Fruit fly (Drosophila melanogaster) whole organism, embryonic: ENCODE measurements around the gene fmt.
A peak's percentile ranks its signal among the peaks of the same experiment; 100 is the strongest.

ENCODE experiments used
- Asciz ChIP-seq: fragments of 200-800 bp; sonication (Bioruptor generic); optimal IDR thresholded peaks from 2 replicates; lab custom pipeline; 2017; ENCODE audit warnings: missing biosample characterization, mild to moderate bottlenecking, missing genetic modification characterization, missing genetic modification reagents
- Atf3 ChIP-seq: fragments of 200-800 bp; sonication (Bioruptor generic); optimal IDR thresholded peaks from 3 replicates; lab custom pipeline; 2016; ENCODE audit warnings: missing biosample characterization, missing genetic modification characterization
- Bgb ChIP-seq: fragments of 200-800 bp; sonication (Bioruptor generic); IDR thresholded peaks from 2 replicates; pipeline ENCODE4 v1.3.6; 2022; ENCODE audit warnings: missing biosample characterization, missing genetic modification characterization; ENCODE audit not compliant: partially characterized antibody
- CG10654 ChIP-seq: fragments of 200-800 bp; sonication (Bioruptor generic); optimal IDR thresholded peaks from 2 replicates; lab custom pipeline; 2016; ENCODE audit warnings: missing biosample characterization, missing genetic modification characterization
- CG11085 ChIP-seq: fragments of 200-800 bp; sonication (Bioruptor generic); IDR thresholded peaks from 2 replicates; pipeline ENCODE4 v1.3.6; 2022; ENCODE audit warnings: missing biosample characterization, missing genetic modification characterization
- CG12071 ChIP-seq: fragments of 200-800 bp; sonication (Bioruptor generic); optimal IDR thresholded peaks from 3 replicates; lab custom pipeline; 2018; ENCODE audit warnings: missing biosample characterization, mild to moderate bottlenecking, missing genetic modification characterization
- CG12155 ChIP-seq: fragments of 200-800 bp; sonication (Bioruptor generic); optimal IDR thresholded peaks from 3 replicates; lab custom pipeline; 2016; ENCODE audit warnings: missing biosample characterization, missing genetic modification characterization
- CG12391 ChIP-seq: fragments of 200-800 bp; sonication (Bioruptor generic); optimal IDR thresholded peaks from 3 replicates; lab custom pipeline; 2018; ENCODE audit warnings: missing biosample characterization, mild to moderate bottlenecking, missing genetic modification characterization, moderate library complexity
- CG13287 ChIP-seq: fragments of 200-800 bp; sonication (Bioruptor generic); IDR thresholded peaks from 2 replicates; pipeline ENCODE4 v1.3.6; 2022; ENCODE audit warnings: missing biosample characterization, missing genetic modification characterization; ENCODE audit not compliant: partially characterized antibody
- CG17385 ChIP-seq: fragments of 200-800 bp; sonication (Bioruptor generic); optimal IDR thresholded peaks from 3 replicates; lab custom pipeline; 2018; ENCODE audit warnings: missing biosample characterization, mild to moderate bottlenecking, missing genetic modification characterization
- CG17829 ChIP-seq: fragments of 200-800 bp; optimal IDR thresholded peaks from 2 replicates; lab custom pipeline; 2019; ENCODE audit warnings: missing biosample characterization, mild to moderate bottlenecking, missing genetic modification characterization, moderate library complexity
- CG1792 ChIP-seq: fragments of 200-800 bp; sonication (Bioruptor generic); optimal IDR thresholded peaks from 2 replicates; lab custom pipeline; 2016; ENCODE audit warnings: missing biosample characterization, missing genetic modification characterization
- CG18011 ChIP-seq: fragments of 200-800 bp; sonication (Bioruptor generic); optimal IDR thresholded peaks from 2 replicates; lab custom pipeline; 2017; ENCODE audit warnings: missing biosample characterization, missing genetic modification characterization, mild to moderate bottlenecking, moderate library complexity, missing genotype
- CG2199 ChIP-seq: fragments of 200-800 bp; sonication (Bioruptor generic); IDR thresholded peaks from 3 replicates; pipeline ENCODE4 v1.3.6; 2022; ENCODE audit warnings: missing biosample characterization, missing genetic modification characterization
- CG34422 ChIP-seq: fragments of 200-800 bp; sonication (Bioruptor generic); IDR thresholded peaks from 3 replicates; pipeline ENCODE4 v1.3.6; 2022; ENCODE audit warnings: missing biosample characterization, missing genetic modification characterization
- CG5180 ChIP-seq: fragments of 200-800 bp; sonication (Bioruptor generic); optimal IDR thresholded peaks from 3 replicates; lab custom pipeline; 2017; ENCODE audit warnings: missing biosample characterization, missing genetic modification characterization, mild to moderate bottlenecking, moderate library complexity, missing genetic modification reagents
- CG7556 ChIP-seq: fragments of 200-800 bp; sonication (Bioruptor generic); optimal IDR thresholded peaks from 2 replicates; lab custom pipeline; 2017; ENCODE audit warnings: missing biosample characterization, mild to moderate bottlenecking, missing genetic modification characterization
- CG7987 ChIP-seq: fragments of 200-800 bp; sonication (Bioruptor generic); optimal IDR thresholded peaks from 2 replicates; lab custom pipeline; 2018; ENCODE audit warnings: missing biosample characterization, mild to moderate bottlenecking, missing genetic modification characterization, moderate library complexity
- CG8290 ChIP-seq, 3 experiments: fragments of 200-800 bp; sonication (Bioruptor generic); optimal IDR thresholded peaks; 2 replicates each; lab custom pipeline; 2016 to 2019; ENCODE audit warnings: missing biosample characterization in 3 of 3, missing genetic modification characterization in 3 of 3, mild to moderate bottlenecking in 2 of 3, moderate library complexity in 1 of 3
- D19B ChIP-seq: fragments of 200-800 bp; sonication (Bioruptor generic); optimal IDR thresholded peaks from 2 replicates; lab custom pipeline; 2017; ENCODE audit warnings: missing biosample characterization, mild to moderate bottlenecking, missing genetic modification characterization
- Dll ChIP-seq: fragments of 200-800 bp; sonication (Bioruptor generic); IDR thresholded peaks from 4 replicates; pipeline ENCODE4 v1.3.6; 2022; ENCODE audit warnings: missing biosample characterization, missing genetic modification characterization; ENCODE audit not compliant: partially characterized antibody
- ERR ChIP-seq: fragments of 200-800 bp; sonication (Bioruptor generic); optimal IDR thresholded peaks from 2 replicates; lab custom pipeline; 2016; ENCODE audit warnings: missing biosample characterization, missing genetic modification characterization
- Fer1 ChIP-seq: fragments of 200-800 bp; sonication (Bioruptor generic); optimal IDR thresholded peaks from 2 replicates; lab custom pipeline; 2017; ENCODE audit warnings: missing biosample characterization, mild to moderate bottlenecking, missing genetic modification characterization
- GATAe ChIP-seq: fragments of 200-800 bp; sonication (Bioruptor generic); conservative IDR thresholded peaks from 2 replicates; pipeline ENCODE4 v1.3.6; 2022; ENCODE audit warnings: missing biosample characterization, missing genetic modification characterization
- Gsc ChIP-seq: fragments of 200-800 bp; sonication (Bioruptor generic); IDR thresholded peaks from 2 replicates; pipeline ENCODE4 v1.3.6; 2022; ENCODE audit warnings: missing biosample characterization, missing genetic modification characterization
- HLHmδ ChIP-seq: fragments of 200-800 bp; sonication (Bioruptor generic); optimal IDR thresholded peaks from 2 replicates; lab custom pipeline; 2018; ENCODE audit warnings: missing biosample characterization, mild to moderate bottlenecking, missing genetic modification characterization, moderate library complexity
- Hmr ChIP-seq: fragments of 200-800 bp; sonication (Bioruptor generic); optimal IDR thresholded peaks from 3 replicates; lab custom pipeline; 2017; ENCODE audit warnings: mild to moderate bottlenecking, missing biosample characterization, missing genetic modification reagents, missing genetic modification characterization
- Hr51 ChIP-seq, 2 experiments: fragments of 200-800 bp; sonication (Bioruptor generic); optimal IDR thresholded peaks; 2 replicates in 1 of 2; 3 replicates in 1 of 2; lab custom pipeline; 2016 to 2018; ENCODE audit warnings: missing biosample characterization in 2 of 2, missing genetic modification characterization in 2 of 2, mild to moderate bottlenecking in 1 of 2, moderate library complexity in 1 of 2
- NC2α ChIP-seq: fragments of 200-800 bp; sonication (Bioruptor generic); optimal IDR thresholded peaks from 2 replicates; lab custom pipeline; 2016; ENCODE audit warnings: missing biosample characterization, missing genetic modification characterization
- ap ChIP-seq: fragments of 200-800 bp; sonication (Bioruptor generic); IDR thresholded peaks from 2 replicates; pipeline ENCODE4 v1.3.6; 2022; ENCODE audit warnings: missing biosample characterization, missing genetic modification characterization
- ci ChIP-seq: fragments of 200-800 bp; sonication (Bioruptor generic); IDR thresholded peaks from 3 replicates; pipeline ENCODE4 v1.3.6; 2022; ENCODE audit warnings: missing biosample characterization, missing genetic modification characterization
- croc ChIP-seq: fragments of 200-800 bp; sonication (Bioruptor generic); conservative IDR thresholded peaks from 3 replicates; pipeline ENCODE4 v1.3.6; 2022; ENCODE audit warnings: missing biosample characterization, missing genetic modification characterization
- da ChIP-seq: fragments of 200-800 bp; sonication (Bioruptor generic); optimal IDR thresholded peaks from 2 replicates; lab custom pipeline; 2016; ENCODE audit warnings: missing biosample characterization, missing genetic modification characterization
- danr ChIP-seq: fragments of 200-800 bp; sonication (Bioruptor generic); IDR thresholded peaks from 2 replicates; pipeline ENCODE4 v1.3.6; 2022; ENCODE audit warnings: missing biosample characterization, missing genetic modification characterization
- ems ChIP-seq: fragments of 200-800 bp; sonication (Bioruptor generic); optimal IDR thresholded peaks from 3 replicates; lab custom pipeline; 2016; ENCODE audit warnings: missing biosample characterization, missing genetic modification characterization
- hkb ChIP-seq, 2 experiments: fragments of 200-800 bp in 1 of 2; fragments of >200 bp in 1 of 2; sonication (Bioruptor generic) in 1 of 2; IDR thresholded peaks in 1 of 2; optimal IDR thresholded peaks in 1 of 2; 2 replicates each; pipeline versions ENCODE4 v1.3.6 to Lab custom; 2017 to 2022; ENCODE audit warnings: missing biosample characterization in 1 of 2, missing genetic modification characterization in 1 of 2
- insv ChIP-seq, 2 experiments: fragments of 200-800 bp; sonication (Bioruptor generic); optimal IDR thresholded peaks; 3 replicates each; lab custom pipeline; 2016 to 2018; ENCODE audit warnings: missing biosample characterization in 2 of 2, missing genetic modification characterization in 2 of 2
- kni ChIP-seq: fragments of 200-800 bp; sonication (Bioruptor generic); optimal IDR thresholded peaks from 3 replicates; lab custom pipeline; 2017; ENCODE audit warnings: mild to moderate bottlenecking, missing biosample characterization, missing genetic modification reagents, missing genetic modification characterization
- lab ChIP-seq: fragments of 200-800 bp; sonication (Bioruptor generic); optimal IDR thresholded peaks from 3 replicates; lab custom pipeline; 2017; ENCODE audit warnings: missing biosample characterization, missing genetic modification characterization, mild to moderate bottlenecking, moderate library complexity, missing genetic modification reagents
- odd ChIP-seq: fragments of 200-800 bp; sonication (Bioruptor generic); optimal IDR thresholded peaks from 2 replicates; lab custom pipeline; 2017; ENCODE audit warnings: missing biosample characterization, mild to moderate bottlenecking, missing genetic modification characterization
- pfk ChIP-seq: fragments of 200-800 bp; sonication (Bioruptor generic); optimal IDR thresholded peaks from 2 replicates; lab custom pipeline; 2018; ENCODE audit warnings: missing biosample characterization, mild to moderate bottlenecking, missing genetic modification characterization, moderate library complexity
- row ChIP-seq: fragments of 200-800 bp; sonication (Bioruptor generic); IDR thresholded peaks from 3 replicates; pipeline ENCODE4 v1.3.6; 2022; ENCODE audit warnings: missing biosample characterization, missing genetic modification characterization
- salm ChIP-seq: fragments of 200-800 bp; sonication (Bioruptor generic); optimal IDR thresholded peaks from 2 replicates; lab custom pipeline; 2018; ENCODE audit warnings: missing biosample characterization, mild to moderate bottlenecking, missing genetic modification characterization
- sens ChIP-seq: fragments of 200-800 bp; sonication (Bioruptor generic); peaks from one replicate; lab custom pipeline; 2016; ENCODE audit warnings: missing biosample characterization, missing genetic modification characterization
- so ChIP-seq: fragments of 200-800 bp; sonication (Bioruptor generic); IDR thresholded peaks from 3 replicates; pipeline ENCODE4 v1.3.6; 2022; ENCODE audit warnings: missing biosample characterization, missing genetic modification characterization
- stwl ChIP-seq: fragments of 200-800 bp; sonication (Bioruptor generic); optimal IDR thresholded peaks from 3 replicates; lab custom pipeline; 2018; ENCODE audit warnings: missing biosample characterization, mild to moderate bottlenecking, missing genetic modification characterization, moderate library complexity
- vnd ChIP-seq: fragments of 200-800 bp; sonication (Bioruptor generic); IDR thresholded peaks from 3 replicates; pipeline ENCODE4 v1.3.6; 2022; ENCODE audit warnings: missing biosample characterization, missing genetic modification characterization; ENCODE audit not compliant: partially characterized antibody
- wdn ChIP-seq: fragments of 200-800 bp; sonication (Bioruptor generic); IDR thresholded peaks from 2 replicates; pipeline ENCODE4 v1.3.6; 2022; ENCODE audit warnings: missing biosample characterization, missing genetic modification characterization

fmt gene

DNA sequence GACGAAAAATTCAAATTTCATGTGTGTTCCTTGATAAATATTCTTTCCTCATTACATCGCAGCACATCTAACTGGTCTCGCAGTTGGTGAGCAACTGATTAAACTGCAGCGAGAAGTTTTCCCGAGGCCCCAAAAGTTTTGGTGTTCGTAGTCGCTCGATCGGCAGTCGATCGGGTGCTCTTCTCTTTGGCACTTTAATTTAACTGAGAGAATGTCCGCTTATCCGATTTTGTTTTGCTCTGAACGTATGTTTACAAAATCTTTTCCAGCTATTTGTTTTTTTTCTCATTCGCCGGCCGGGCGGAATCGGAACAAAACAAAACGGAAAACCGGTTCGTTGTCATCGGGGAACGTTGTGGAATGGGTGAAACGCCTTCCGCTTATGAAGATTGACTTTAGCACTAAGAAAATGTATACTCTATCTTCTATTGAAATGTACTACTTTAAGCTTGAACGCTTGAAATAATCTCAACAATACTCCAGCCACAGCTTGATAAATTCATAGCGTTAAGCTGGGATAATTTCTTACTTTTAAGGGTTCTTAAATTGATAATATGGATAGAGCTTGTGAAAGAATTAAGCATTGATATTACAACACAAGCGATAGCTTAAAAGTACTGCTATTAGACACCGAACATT lies 45.0 kb upstream of the fmt start (continued):
- TF ChIP-seq CG12155 (GFP tag; lab: Kevin White, UChicago) (peak; percentile 89), salm (no peak), CG8290 (GFP tag; optimal IDR thresholded peaks at IDR 0.05; lab: Kevin White, UChicago) (no peak), CG8290 (tag; optimal IDR thresholded peaks at IDR 0.05; lab: Kevin White, UChicago) (no peak), danr (GFP tag; lab: Robert Waterston, UW) (no peak), CG34422 (GFP tag; lab: Robert Waterston, UW) (peak; percentile 95; the same call in 2 of the 3 replicates), CG18011 (GFP tag; lab: Kevin White, UChicago) (no peak), CG11085 (GFP tag; lab: Robert Waterston, UW) (no peak), CG5180 (peak; percentile 3), ems (no peak), pfk (GFP tag; lab: Kevin White, UChicago) (peak; percentile 94), kni (peak; percentile 40), Hr51 (GFP tag; optimal IDR thresholded peaks at IDR 0.05; lab: Kevin White, UChicago) (no peak), CG2199 (GFP tag; lab: Robert Waterston, UW) (peak; percentile 57; the same call in 1 of the 3 replicates), sens (peak; percentile 87), HLHmδ (GFP tag; lab: Kevin White, UChicago) (no peak), CG17385 (GFP tag; lab: Kevin White, UChicago) (peak; percentile 47), Asciz (GFP tag; lab: Kevin White, UChicago) (peak; percentile 36), CG13287 (peak; percentile 68), stwl (tag; lab: Kevin White, UChicago) (peak; percentile 3), croc (no peak), CG12391 (no peak), CG1792 (GFP tag; lab: Kevin White, UChicago) (no peak), hkb (optimal IDR thresholded peaks at IDR 0.05; lab: Kevin White, UChicago) (no peak), hkb (GFP tag; IDR thresholded peaks at IDR 0.05; lab: Robert Waterston, UW) (peak; percentile 57; the same call in 1 of the 2 replicates), CG7556 (GFP tag; lab: Kevin White, UChicago) (no peak), Dll (GFP tag; lab: Robert Waterston, UW) (peak; percentile 57; the same call in 2 of the 4 replicates), wdn (GFP tag; lab: Robert Waterston, UW) (no peak), Bgb (0 out of 2 replicates have a peak, but pooled peaks have one; percentile 12), NC2α (GFP tag; lab: Kevin White, UChicago) (no peak), ERR (GFP tag; lab: Kevin White, UChicago) (no peak), Gsc (no peak), da (no peak), Hmr (no peak), D19B (GFP tag; lab: Kevin White, UChicago) (no peak), ci (GFP tag; lab: Robert Waterston, UW) (peak; percentile 78; the same call in 2 of the 3 replicates), CG12071 (GFP tag; lab: Kevin White, UChicago) (peak; percentile 60), Fer1 (GFP tag; lab: Kevin White, UChicago) (peak; percentile 39), so (peak; percentile 47; the same call in 1 of the 3 replicates), GATAe (GFP tag; lab: Robert Waterston, UW) (no peak), insv (GFP tag; optimal IDR thresholded peaks at IDR 0.05; lab: Kevin White, UChicago) (peak in 1 of 2 experiments; percentile 4), lab (peak; percentile 13), CG17829 (tag; lab: Kevin White, UChicago) (no peak), CG7987 (no peak), CG10654 (GFP tag; lab: Kevin White, UChicago) (no peak), vnd (GFP tag; lab: Robert Waterston, UW) (no peak), Atf3 (GFP tag; lab: Kevin White, UChicago) (no peak), ap (GFP tag; lab: Robert Waterston, UW) (no peak), row (GFP tag; lab: Robert Waterston, UW) (no peak), odd (peak; percentile 47)
